Fruit fly (Drosophila melanogaster) whole organism, embryonic: ENCODE results near the gene parvin.

Experiments used
- Ada2b ChIP-seq: fragments of 200-800 bp; sonication (Bioruptor generic); IDR thresholded peaks from 2 replicates; pipeline ENCODE4 v1.3.6; 2022; ENCODE audit warnings: missing biosample characterization, missing genetic modification characterization
- CG10366 ChIP-seq: fragments of 200-800 bp; sonication (Bioruptor generic); IDR thresholded peaks from 2 replicates; pipeline ENCODE4 v1.3.6; 2022; ENCODE audit warnings: missing biosample characterization, missing genetic modification characterization
- CG11560 ChIP-seq: fragments of 200-800 bp; sonication (Bioruptor generic); IDR thresholded peaks from 3 replicates; pipeline ENCODE4 v1.3.6; 2022; ENCODE audit warnings: missing biosample characterization, missing genetic modification characterization
- CG11723 ChIP-seq: fragments of 200-800 bp; sonication (Bioruptor generic); optimal IDR thresholded peaks from 2 replicates; lab custom pipeline; 2017; ENCODE audit warnings: missing biosample characterization, mild to moderate bottlenecking, missing genetic modification characterization
- CG12071 ChIP-seq: fragments of 200-800 bp; sonication (Bioruptor generic); optimal IDR thresholded peaks from 3 replicates; lab custom pipeline; 2018; ENCODE audit warnings: missing biosample characterization, mild to moderate bottlenecking, missing genetic modification characterization
- CG12155 ChIP-seq: fragments of 200-800 bp; sonication (Bioruptor generic); optimal IDR thresholded peaks from 3 replicates; lab custom pipeline; 2016; ENCODE audit warnings: missing biosample characterization, missing genetic modification characterization
- CG12391 ChIP-seq: fragments of 200-800 bp; sonication (Bioruptor generic); optimal IDR thresholded peaks from 3 replicates; lab custom pipeline; 2018; ENCODE audit warnings: missing biosample characterization, mild to moderate bottlenecking, missing genetic modification characterization, moderate library complexity
- CG12769 ChIP-seq: fragments of 200-800 bp; sonication (Bioruptor generic); optimal IDR thresholded peaks from 2 replicates; lab custom pipeline; 2019; ENCODE audit warnings: missing biosample characterization, mild to moderate bottlenecking, missing genetic modification characterization, moderate library complexity
- CG14441 ChIP-seq: fragments of 200-800 bp; sonication (Bioruptor generic); IDR thresholded peaks from 2 replicates; pipeline ENCODE4 v1.3.6; 2022; ENCODE audit warnings: missing biosample characterization, missing genetic modification characterization
- CG16813 ChIP-seq: fragments of 200-800 bp; sonication (Bioruptor generic); IDR thresholded peaks from 3 replicates; pipeline ENCODE4 v1.3.6; 2022; ENCODE audit warnings: missing biosample characterization, missing genetic modification characterization; ENCODE audit not compliant: partially characterized antibody
- CG17361 ChIP-seq: fragments of 200-800 bp; sonication (Bioruptor generic); IDR thresholded peaks from 3 replicates; pipeline ENCODE4 v1.3.6; 2022; ENCODE audit warnings: missing biosample characterization, missing genetic modification characterization
- CG2678 ChIP-seq: fragments of 200-800 bp; sonication (Bioruptor generic); optimal IDR thresholded peaks from 3 replicates; lab custom pipeline; 2019; ENCODE audit warnings: missing biosample characterization, mild to moderate bottlenecking, missing genetic modification characterization, moderate library complexity
- CG2712 ChIP-seq: fragments of 200-800 bp; optimal IDR thresholded peaks from 3 replicates; lab custom pipeline; 2019; ENCODE audit warnings: missing biosample characterization, mild to moderate bottlenecking, missing genetic modification characterization, moderate library complexity
- CG2875 ChIP-seq: fragments of 200-800 bp; sonication (Bioruptor generic); optimal IDR thresholded peaks from 2 replicates; lab custom pipeline; 2017; ENCODE audit warnings: missing biosample characterization, mild to moderate bottlenecking, missing genetic modification characterization, missing genetic modification reagents
- CG34422 ChIP-seq: fragments of 200-800 bp; sonication (Bioruptor generic); IDR thresholded peaks from 3 replicates; pipeline ENCODE4 v1.3.6; 2022; ENCODE audit warnings: missing biosample characterization, missing genetic modification characterization
- CG3726 ChIP-seq: fragments of 200-800 bp; sonication (Bioruptor generic); IDR thresholded peaks from 3 replicates; pipeline ENCODE4, ENCODE4 v1.3.6; 2022; ENCODE audit warnings: missing biosample characterization, missing genetic modification characterization
- CG4730 ChIP-seq: fragments of 200-800 bp; sonication (Bioruptor generic); IDR thresholded peaks from 2 replicates; pipeline ENCODE4 v1.3.6; 2022; ENCODE audit warnings: missing biosample characterization, missing genetic modification characterization
- CG5180 ChIP-seq: fragments of 200-800 bp; sonication (Bioruptor generic); optimal IDR thresholded peaks from 3 replicates; lab custom pipeline; 2017; ENCODE audit warnings: missing biosample characterization, missing genetic modification characterization, mild to moderate bottlenecking, moderate library complexity, missing genetic modification reagents
- CG5953 ChIP-seq: fragments of 200-800 bp; sonication (Bioruptor generic); IDR thresholded peaks from 2 replicates; pipeline ENCODE4 v1.3.6; 2022; ENCODE audit warnings: missing biosample characterization, missing genetic modification characterization
- CG6272 ChIP-seq: fragments of 200-800 bp; sonication (Bioruptor generic); IDR thresholded peaks from 2 replicates; pipeline ENCODE4 v1.3.6; 2022; ENCODE audit warnings: missing biosample characterization, missing genetic modification characterization
- CG8478 ChIP-seq: fragments of >200 bp; optimal IDR thresholded peaks from 2 replicates; lab custom pipeline; 2018
- CG9817 ChIP-seq: fragments of 200-800 bp; sonication (Bioruptor generic); optimal IDR thresholded peaks from 2 replicates; lab custom pipeline; 2018; ENCODE audit warnings: missing biosample characterization, mild to moderate bottlenecking, missing genetic modification characterization, moderate library complexity
- CkIIα-i1 ChIP-seq: fragments of 200-800 bp; sonication (Bioruptor generic); IDR thresholded peaks from 2 replicates; pipeline ENCODE4 v1.3.6; 2022; ENCODE audit warnings: missing biosample characterization, missing genetic modification characterization
- Dek ChIP-seq: fragments of 200-800 bp; sonication (Bioruptor generic); optimal IDR thresholded peaks from 3 replicates; lab custom pipeline; 2019; ENCODE audit warnings: missing biosample characterization, mild to moderate bottlenecking, missing genetic modification characterization, moderate library complexity
- Eip74EF ChIP-seq, 2 experiments: fragments of 200-800 bp in 1 of 2; fragments of >200 bp in 1 of 2; sonication (Bioruptor generic) in 1 of 2; optimal IDR thresholded peaks; 2 replicates each; lab custom pipeline; 2017 to 2019; ENCODE audit warnings: missing biosample characterization in 2 of 2, missing genetic modification characterization in 2 of 2, mild to moderate bottlenecking in 1 of 2, moderate library complexity in 1 of 2
- Gsc ChIP-seq: fragments of 200-800 bp; sonication (Bioruptor generic); IDR thresholded peaks from 2 replicates; pipeline ENCODE4 v1.3.6; 2022; ENCODE audit warnings: missing biosample characterization, missing genetic modification characterization
- HHEX ChIP-seq: fragments of 200-800 bp; sonication (Bioruptor generic); optimal IDR thresholded peaks from 3 replicates; lab custom pipeline; 2017; ENCODE audit warnings: missing biosample characterization, mild to moderate bottlenecking, missing genetic modification characterization, missing genetic modification reagents
- Hey ChIP-seq: fragments of 200-800 bp; sonication (Bioruptor generic); optimal IDR thresholded peaks from 3 replicates; lab custom pipeline; 2018; ENCODE audit warnings: missing biosample characterization, mild to moderate bottlenecking, missing genetic modification characterization
- Max ChIP-seq: fragments of 200-800 bp; sonication (Bioruptor generic); optimal IDR thresholded peaks from 2 replicates; lab custom pipeline; 2016; ENCODE audit warnings: missing biosample characterization, mild to moderate bottlenecking, missing genetic modification characterization
- Meics ChIP-seq: fragments of 200-800 bp; sonication (Bioruptor generic); optimal IDR thresholded peaks from 2 replicates; lab custom pipeline; 2017; ENCODE audit warnings: missing biosample characterization, mild to moderate bottlenecking, missing genetic modification characterization
- Neu2 ChIP-seq: fragments of 200-800 bp; sonication (Bioruptor generic); optimal IDR thresholded peaks from 3 replicates; lab custom pipeline; 2016; ENCODE audit warnings: missing biosample characterization, missing genetic modification characterization, borderline replicate concordance
- Ravus ChIP-seq: fragments of 200-800 bp; sonication (Bioruptor generic); IDR thresholded peaks from 2 replicates; pipeline ENCODE4 v1.3.6; 2022; ENCODE audit warnings: missing biosample characterization, missing genetic modification characterization
- Scr ChIP-seq: fragments of 200-800 bp; sonication (Bioruptor generic); IDR thresholded peaks from 2 replicates; pipeline ENCODE4 v1.3.6; 2022; ENCODE audit warnings: missing biosample characterization, missing genetic modification characterization; ENCODE audit not compliant: partially characterized antibody
- Sox100B ChIP-seq: fragments of 200-800 bp; sonication (Bioruptor generic); optimal IDR thresholded peaks from 3 replicates; lab custom pipeline; 2018; ENCODE audit warnings: missing biosample characterization, mild to moderate bottlenecking, missing genetic modification characterization
- Taf1 ChIP-seq: fragments of 200-800 bp; sonication (Bioruptor generic); IDR thresholded peaks from 2 replicates; pipeline ENCODE4 v1.3.6; 2022; ENCODE audit warnings: missing biosample characterization, missing genetic modification characterization
- ab ChIP-seq: fragments of 200-800 bp; sonication (Bioruptor generic); optimal IDR thresholded peaks from 2 replicates; lab custom pipeline; 2016; ENCODE audit warnings: missing biosample characterization, missing genetic modification characterization
- ara ChIP-seq: fragments of 200-800 bp; sonication (Bioruptor generic); IDR thresholded peaks from 2 replicates; pipeline ENCODE4 v1.3.6; 2022; ENCODE audit warnings: missing biosample characterization, missing genetic modification characterization
- btn ChIP-seq: fragments of 200-800 bp; sonication (Bioruptor generic); optimal IDR thresholded peaks from 2 replicates; lab custom pipeline; 2016; ENCODE audit warnings: missing biosample characterization, missing genetic modification characterization
- cas ChIP-seq: fragments of 200-800 bp; sonication (Bioruptor generic); IDR thresholded peaks from 2 replicates; pipeline ENCODE4 v1.3.6; 2022; ENCODE audit warnings: missing biosample characterization, missing genetic modification characterization
- corto ChIP-seq: fragments of 200-800 bp; sonication (Bioruptor generic); optimal IDR thresholded peaks from 2 replicates; lab custom pipeline; 2016; ENCODE audit warnings: missing biosample characterization, mild to moderate bottlenecking, missing genetic modification characterization, moderate library complexity
- cwo ChIP-seq: fragments of 200-800 bp; sonication (Bioruptor generic); optimal IDR thresholded peaks from 3 replicates; lab custom pipeline; 2017; ENCODE audit warnings: missing biosample characterization, missing genetic modification characterization, mild to moderate bottlenecking, moderate library complexity, missing genetic modification reagents
- dan ChIP-seq: fragments of 200-800 bp; sonication (Bioruptor generic); IDR thresholded peaks from 2 replicates; pipeline ENCODE4 v1.3.6; 2022; ENCODE audit warnings: missing biosample characterization, missing genetic modification characterization
- dysf ChIP-seq: fragments of 200-800 bp; sonication (Bioruptor generic); IDR thresholded peaks from 3 replicates; pipeline ENCODE4 v1.3.6; 2022; ENCODE audit warnings: missing biosample characterization, missing genetic modification characterization
- eve ChIP-seq, 2 experiments: fragments of >200 bp; optimal IDR thresholded peaks; 2 replicates each; lab custom pipeline; 2017; ENCODE audit warnings: missing biosample characterization in 2 of 2, missing genetic modification characterization in 2 of 2
- gt ChIP-seq: fragments of 200-800 bp; sonication (Bioruptor generic); IDR thresholded peaks from 2 replicates; pipeline ENCODE4 v1.3.6; 2022; ENCODE audit warnings: missing biosample characterization, missing genetic modification characterization
- onecut ChIP-seq: fragments of 200-800 bp; sonication (Bioruptor generic); IDR thresholded peaks from 2 replicates; pipeline ENCODE4 v1.3.6; 2022; ENCODE audit warnings: missing biosample characterization, missing genetic modification characterization
- pb ChIP-seq: fragments of 200-800 bp; sonication (Bioruptor generic); optimal IDR thresholded peaks from 3 replicates; lab custom pipeline; 2016; ENCODE audit warnings: missing biosample characterization, missing genetic modification characterization
- repo ChIP-seq: fragments of 200-800 bp; sonication (Bioruptor generic); optimal IDR thresholded peaks from 2 replicates; lab custom pipeline; 2016; ENCODE audit warnings: missing biosample characterization, missing genetic modification characterization
- ro ChIP-seq: fragments of 200-800 bp; sonication (Bioruptor generic); IDR thresholded peaks from 2 replicates; pipeline ENCODE4 v1.3.6; 2022; ENCODE audit warnings: missing biosample characterization, missing genetic modification characterization
- sd ChIP-seq: fragments of 200-800 bp; sonication (Bioruptor generic); optimal IDR thresholded peaks from 3 replicates; lab custom pipeline; 2018; ENCODE audit warnings: missing biosample characterization, mild to moderate bottlenecking, missing genetic modification characterization, moderate library complexity
- tio ChIP-seq: fragments of 200-800 bp; sonication (Bioruptor generic); optimal IDR thresholded peaks from 2 replicates; lab custom pipeline; 2017; ENCODE audit warnings: missing biosample characterization, missing genetic modification characterization, inconsistent platforms
- trh ChIP-seq: fragments of 200-800 bp; sonication (Bioruptor generic); optimal IDR thresholded peaks from 2 replicates; lab custom pipeline; 2016; ENCODE audit warnings: missing biosample characterization, missing genetic modification characterization
- zfh2 ChIP-seq: fragments of 200-800 bp; sonication (Bioruptor generic); optimal IDR thresholded peaks from 2 replicates; lab custom pipeline; 2016; ENCODE audit warnings: missing biosample characterization, missing genetic modification characterization

Gene parvin

dm6 chrX:19748565-19748964 is 2.7 kb downstream of the parvin start (continued):
- no peak for TF ChIP-seq gt (GFP tag; lab: Robert Waterston, UW)
- TF ChIP-seq CG2678 (tag; lab: Kevin White, UChicago) = no peak
- no peak for TF ChIP-seq Eip74EF (GFP tag; optimal IDR thresholded peaks at IDR 0.05; lab: Kevin White, UChicago)
- TF ChIP-seq cas (GFP tag; lab: Robert Waterston, UW) = no peak
- TF ChIP-seq CG4730 = no peak
- peak; percentile 53 for TF ChIP-seq onecut (GFP tag; lab: Robert Waterston, UW)
- TF ChIP-seq Dek (tag; lab: Kevin White, UChicago) = no peak
- TF ChIP-seq btn (GFP tag; lab: Kevin White, UChicago) = no peak
- no peak for TF ChIP-seq Hey
- no peak for TF ChIP-seq CG11723 (GFP tag; lab: Kevin White, UChicago)
- no peak for TF ChIP-seq CkIIα-i1 (GFP tag; lab: Robert Waterston, UW)
- no peak for TF ChIP-seq tio (GFP tag; lab: Kevin White, UChicago)
- TF ChIP-seq CG16813 = peak; percentile 46; the same call in 1 of the 3 replicates
- no peak for TF ChIP-seq CG2875
- TF ChIP-seq pb (GFP tag; lab: Kevin White, UChicago) = no peak
- TF ChIP-seq CG17361 = no peak
- TF ChIP-seq Sox100B (GFP tag; lab: Kevin White, UChicago) = no peak
- 0 out of 3 replicates have a peak, but pooled peaks have one; percentile 15 for TF ChIP-seq dysf (GFP tag; lab: Robert Waterston, UW)
- no peak for TF ChIP-seq ara (GFP tag; lab: Robert Waterston, UW)
- no peak for TF ChIP-seq Meics (GFP tag; lab: Kevin White, UChicago)
- no peak for TF ChIP-seq Gsc
- TF ChIP-seq corto = no peak
- TF ChIP-seq CG14441 (GFP tag; lab: Robert Waterston, UW) = no peak
- TF ChIP-seq CG2712 (tag; lab: Kevin White, UChicago) = no peak
- TF ChIP-seq eve (GFP tag; optimal IDR thresholded peaks at IDR 0.05; lab: Kevin White, UChicago) = no peak
- no peak for TF ChIP-seq CG12071 (GFP tag; lab: Kevin White, UChicago)
- TF ChIP-seq Neu2 = no peak
- TF ChIP-seq trh (GFP tag; lab: Kevin White, UChicago) = no peak
- no peak for TF ChIP-seq Ada2b (GFP tag; lab: Robert Waterston, UW)
- TF ChIP-seq CG12155 (GFP tag; lab: Kevin White, UChicago) = no peak
- no peak for TF ChIP-seq CG5180 (GFP tag; lab: Kevin White, UChicago)
- no peak for TF ChIP-seq CG6272 (GFP tag; lab: Robert Waterston, UW)
- no peak for TF ChIP-seq CG10366 (GFP tag; lab: Robert Waterston, UW)
- no peak for TF ChIP-seq Max
- no peak for TF ChIP-seq dan (GFP tag; lab: Robert Waterston, UW)
- TF ChIP-seq Scr (GFP tag; lab: Robert Waterston, UW) = peak; percentile 54
- no peak for TF ChIP-seq CG9817
- no peak for TF ChIP-seq ro (GFP tag; lab: Robert Waterston, UW)
- no peak for TF ChIP-seq Taf1 (GFP tag; lab: Robert Waterston, UW)
- TF ChIP-seq CG5953 (GFP tag; lab: Robert Waterston, UW) = no peak
- TF ChIP-seq repo (GFP tag; lab: Kevin White, UChicago) = no peak
- no peak for TF ChIP-seq CG11560 (tag; lab: Robert Waterston, UW)
- TF ChIP-seq sd (tag; lab: Kevin White, UChicago) = no peak
- no peak for TF ChIP-seq cwo (GFP tag; lab: Kevin White, UChicago)
- no peak for TF ChIP-seq CG12391
- TF ChIP-seq CG8478 (lab: Kevin White, UChicago) = no peak
- TF ChIP-seq CG3726 (GFP tag; lab: Robert Waterston, UW) = no peak
- no peak for TF ChIP-seq HHEX
- TF ChIP-seq CG12769 (tag; lab: Kevin White, UChicago) = no peak
- TF ChIP-seq zfh2 (GFP tag; lab: Kevin White, UChicago) = peak; percentile 7
- no peak for TF ChIP-seq ab (GFP tag; lab: Kevin White, UChicago)
- TF ChIP-seq Ravus (GFP tag; lab: Robert Waterston, UW) = no peak
- no peak for TF ChIP-seq CG34422 (GFP tag; lab: Robert Waterston, UW)
